Worm (Caenorhabditis elegans): ENCODE data around the gene Y38E10A.2.
"Not testable (repeated sequence)": the region's sequence is repeated elsewhere in the genome, so short reads cannot be mapped to it uniquely, and the experiment has no call there.

The Y38E10A.2 gene

ce11 chrII:12550940-12551339 lies 22.5 kb downstream of the Y38E10A.2 start:
- TF ChIP-seq flt-1 (GFP tag; IDR thresholded peaks at IDR 0.05) (no peak), tbx-11 (GFP tag; IDR thresholded peaks at IDR 0.05) (no peak), B0310.2 (tag; optimal IDR thresholded peaks at IDR 0.05) (no peak), ama-1 (optimal IDR thresholded peaks at IDR 0.05) (no peak), pes-1 (GFP tag; IDR thresholded peaks at IDR 0.05) (no peak), tbx-37 (GFP tag; conservative IDR thresholded peaks at IDR 0.05) (no peak), hmg-4 (GFP tag; optimal IDR thresholded peaks at IDR 0.05) (no peak), ceh-13 (GFP tag; optimal IDR thresholded peaks at IDR 0.05) (no peak)

ce11 chrII:12549613-12550012 lies 23.8 kb downstream of the Y38E10A.2 start:
- no peak for TF ChIP-seq hmbx-1 (tag; optimal IDR thresholded peaks at IDR 0.05)

- TF ChIP-seq scrt-1 (GFP tag; IDR thresholded peaks at IDR 0.05) (no peak), ama-1 (optimal IDR thresholded peaks at IDR 0.05) (no peak), aly-1 (tag; optimal IDR thresholded peaks at IDR 0.05) (no peak), hnd-1 (tag; optimal IDR thresholded peaks at IDR 0.05) (no peak), hmbx-1 (tag; optimal IDR thresholded peaks at IDR 0.05) (no peak), flt-1 (GFP tag; IDR thresholded peaks at IDR 0.05) (no peak), ets-7 (tag; optimal IDR thresholded peaks at IDR 0.05) (no peak), tra-4 (tag; optimal IDR thresholded peaks at IDR 0.05) (no peak), pes-1 (GFP tag; IDR thresholded peaks at IDR 0.05) (no peak), sea-1 (GFP tag; conservative IDR thresholded peaks at IDR 0.05) (no peak), ceh-36 (tag; optimal IDR thresholded peaks at IDR 0.05) (no peak)
These were observed 25.9 kb downstream of the Y38E10A.2 start, which contains the start of gene F49C5.16 for ce11 chrII:12547547-12547946. TSS of gene F49C5.16 (plus strand) at chrII:12547847.

- no peak for TF ChIP-seq F13C5.2 (tag; optimal IDR thresholded peaks at IDR 0.05)
- TF ChIP-seq B0310.2 (tag; optimal IDR thresholded peaks at IDR 0.05): no peak
- no peak for TF ChIP-seq hnd-1 (tag; optimal IDR thresholded peaks at IDR 0.05)
- TF ChIP-seq tbx-37 (GFP tag; conservative IDR thresholded peaks at IDR 0.05): no peak
- no peak for TF ChIP-seq aly-1 (tag; optimal IDR thresholded peaks at IDR 0.05)
- no peak for TF ChIP-seq pes-1 (GFP tag; IDR thresholded peaks at IDR 0.05)
- TF ChIP-seq tra-4 (tag; optimal IDR thresholded peaks at IDR 0.05): no peak
- TF ChIP-seq ets-7 (tag; optimal IDR thresholded peaks at IDR 0.05): no peak
- no peak for TF ChIP-seq hmg-4 (GFP tag; optimal IDR thresholded peaks at IDR 0.05)
- no peak for TF ChIP-seq scrt-1 (GFP tag; IDR thresholded peaks at IDR 0.05)
- TF ChIP-seq sea-1 (GFP tag; conservative IDR thresholded peaks at IDR 0.05): no peak
- TF ChIP-seq ceh-36 (tag; optimal IDR thresholded peaks at IDR 0.05): no peak
- TF ChIP-seq ceh-13 (GFP tag; optimal IDR thresholded peaks at IDR 0.05): no peak
- TF ChIP-seq flt-1 (GFP tag; IDR thresholded peaks at IDR 0.05): no peak
- no peak for TF ChIP-seq hmbx-1 (tag; optimal IDR thresholded peaks at IDR 0.05)
- TF ChIP-seq tbx-11 (GFP tag; IDR thresholded peaks at IDR 0.05): no peak
- no peak for TF ChIP-seq ama-1 (optimal IDR thresholded peaks at IDR 0.05)
These were observed 27.0 kb downstream of the Y38E10A.2 start, which contains the start of the genes F49C5.5 and F49C5.10 for ce11 chrII:12546413-12546812. TSS of gene F49C5.5 (minus strand) at chrII:12546513. TSS of gene F49C5.10 (plus strand) at chrII:12546756.

DNA sequence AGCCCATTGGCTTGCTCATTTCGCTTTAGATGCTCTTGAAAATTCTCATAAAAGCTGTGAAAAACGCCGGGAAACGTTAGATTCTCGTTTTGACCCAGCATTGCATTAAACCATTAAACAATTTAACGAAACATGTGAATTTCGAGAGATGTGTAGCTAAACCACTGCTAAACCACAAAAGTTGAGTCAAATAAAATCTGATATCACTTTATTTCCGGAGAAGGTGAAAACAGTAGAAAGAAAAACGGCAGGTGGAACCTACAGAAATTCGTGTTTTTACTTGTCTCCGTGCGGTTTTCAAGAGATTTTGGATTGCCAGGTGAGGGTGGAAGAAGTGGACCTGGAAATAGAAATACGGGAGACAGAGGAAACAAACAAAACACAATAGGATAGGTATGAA lies 28.9 kb downstream of the Y38E10A.2 start, which contains the start of gene F49C5.9:
TSS of gene F49C5.9 (minus strand) at position 101 of the 400 bp plus-strand sequence.
- TF ChIP-seq hmg-4 (GFP tag; optimal IDR thresholded peaks at IDR 0.05) (no peak), ama-1 (optimal IDR thresholded peaks at IDR 0.05) (no peak), F13C5.2 (tag; optimal IDR thresholded peaks at IDR 0.05) (no peak), hnd-1 (tag; optimal IDR thresholded peaks at IDR 0.05) (no peak), pes-1 (GFP tag; IDR thresholded peaks at IDR 0.05) (no peak), tra-4 (tag; optimal IDR thresholded peaks at IDR 0.05) (no peak), tbx-37 (GFP tag; conservative IDR thresholded peaks at IDR 0.05) (no peak), ceh-13 (GFP tag; optimal IDR thresholded peaks at IDR 0.05) (no peak), scrt-1 (GFP tag; IDR thresholded peaks at IDR 0.05) (no peak), B0310.2 (tag; optimal IDR thresholded peaks at IDR 0.05) (no peak), sea-1 (GFP tag; conservative IDR thresholded peaks at IDR 0.05) (no peak), aly-1 (tag; optimal IDR thresholded peaks at IDR 0.05) (no peak), ets-7 (tag; optimal IDR thresholded peaks at IDR 0.05) (no peak), hmbx-1 (tag; optimal IDR thresholded peaks at IDR 0.05) (no peak), tbx-11 (GFP tag; IDR thresholded peaks at IDR 0.05) (no peak), ceh-36 (tag; optimal IDR thresholded peaks at IDR 0.05) (no peak)

DNA sequence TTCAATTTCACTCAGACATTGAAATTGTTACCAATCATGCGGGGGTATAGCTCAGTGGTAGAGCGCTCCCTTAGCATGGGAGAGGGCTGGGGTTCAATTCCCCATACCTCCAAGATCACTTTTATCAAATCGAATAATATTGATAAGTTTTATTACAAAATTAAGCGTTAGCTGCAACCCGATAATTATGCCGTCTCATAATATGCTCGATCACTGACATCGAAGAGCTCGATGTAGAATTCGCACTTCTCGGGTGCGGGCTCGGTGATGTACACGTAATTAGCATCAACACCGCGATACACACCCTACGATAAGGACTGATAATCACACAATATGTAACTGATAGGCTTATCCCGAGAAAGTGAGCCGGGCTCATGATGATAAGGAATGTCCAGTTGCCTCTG lies 30.8 kb downstream of the Y38E10A.2 start:
- TF ChIP-seq scrt-1 (GFP tag; IDR thresholded peaks at IDR 0.05): no peak

ce11 chrII:12539395-12539794 lies 34.0 kb downstream of the Y38E10A.2 start:
- TF ChIP-seq hmbx-1 (tag; optimal IDR thresholded peaks at IDR 0.05) (no peak), ets-7 (tag; optimal IDR thresholded peaks at IDR 0.05) (no peak), flt-1 (GFP tag; IDR thresholded peaks at IDR 0.05) (no peak), B0310.2 (tag; optimal IDR thresholded peaks at IDR 0.05) (no peak), sea-1 (GFP tag; conservative IDR thresholded peaks at IDR 0.05) (no peak), pes-1 (GFP tag; IDR thresholded peaks at IDR 0.05) (no peak), hmg-4 (GFP tag; optimal IDR thresholded peaks at IDR 0.05) (no peak), hnd-1 (tag; optimal IDR thresholded peaks at IDR 0.05) (no peak), ama-1 (optimal IDR thresholded peaks at IDR 0.05) (no peak), ceh-13 (GFP tag; optimal IDR thresholded peaks at IDR 0.05) (no peak), F13C5.2 (tag; optimal IDR thresholded peaks at IDR 0.05) (no peak), aly-1 (tag; optimal IDR thresholded peaks at IDR 0.05) (no peak), ceh-36 (tag; optimal IDR thresholded peaks at IDR 0.05) (no peak), scrt-1 (GFP tag; IDR thresholded peaks at IDR 0.05) (no peak), tbx-11 (GFP tag; IDR thresholded peaks at IDR 0.05) (no peak), tbx-37 (GFP tag; conservative IDR thresholded peaks at IDR 0.05) (no peak), tra-4 (tag; optimal IDR thresholded peaks at IDR 0.05) (no peak)

ce11 chrII:12536203-12536602 lies 37.2 kb downstream of the Y38E10A.2 start, which contains the start of gene F49C5.3:
TSS of gene F49C5.3 (plus strand) at chrII:12536503.
- TF ChIP-seq sea-1 (GFP tag; conservative IDR thresholded peaks at IDR 0.05); pes-1 (GFP tag; IDR thresholded peaks at IDR 0.05); hmg-4 (GFP tag; optimal IDR thresholded peaks at IDR 0.05): not testable (repeated sequence)

All from whole organism, early embryonic.